Worm (Caenorhabditis elegans) whole organism, L2 larva: ENCODE measurements around the gene srx-68.

Experiments used
- C34F6.9 ChIP-seq: fragments of 150-350 bp; optimal IDR thresholded peaks from 2 replicates; lab custom pipeline; 2014; ENCODE audit warnings: missing biosample characterization, missing genetic modification characterization
- F13H6.1 ChIP-seq: sonication (generic microtip); optimal IDR thresholded peaks from 2 replicates; lab custom pipeline; 2016; ENCODE audit warnings: missing genetic modification characterization, missing compliant biosample characterization
- alr-1 ChIP-seq: fragments of 150-350 bp; optimal IDR thresholded peaks from 2 replicates; lab custom pipeline; 2014; ENCODE audit warnings: missing biosample characterization, missing genetic modification characterization
- ama-1 ChIP-seq: fragments of 150-350 bp; optimal IDR thresholded peaks from 2 replicates; lab custom pipeline; 2018; ENCODE audit warnings: inconsistent platforms
- ceh-16 ChIP-seq: fragments of 150-350 bp; optimal IDR thresholded peaks from 2 replicates; lab custom pipeline; 2014; ENCODE audit warnings: missing biosample characterization, missing genetic modification characterization
- ceh-82 ChIP-seq: fragments of 150-350 bp; optimal IDR thresholded peaks from 2 replicates; lab custom pipeline; 2014; ENCODE audit warnings: missing biosample characterization, missing genetic modification characterization
- crh-2 ChIP-seq: sonication (generic microtip); optimal IDR thresholded peaks from 2 replicates; lab custom pipeline; 2017; ENCODE audit warnings: missing biosample characterization, missing genetic modification characterization
- dmd-4 ChIP-seq: sonication (generic microtip); optimal IDR thresholded peaks from 2 replicates; lab custom pipeline; 2017; ENCODE audit warnings: missing biosample characterization, missing genetic modification characterization
- elt-1 ChIP-seq: fragments of 150-350 bp; optimal IDR thresholded peaks from 2 replicates; lab custom pipeline; 2014; ENCODE audit warnings: missing biosample characterization, missing genetic modification characterization
- elt-3 ChIP-seq: sonication (generic microtip); optimal IDR thresholded peaks from 2 replicates; lab custom pipeline; 2017; ENCODE audit warnings: missing biosample characterization, missing genetic modification characterization
- gmeb-1 ChIP-seq: fragments of 150-350 bp; optimal IDR thresholded peaks from 2 replicates; lab custom pipeline; 2014; ENCODE audit warnings: missing biosample characterization, missing genetic modification characterization
- lin-11 ChIP-seq: fragments of 150-350 bp; sonication (generic microtip); optimal IDR thresholded peaks from 2 replicates; lab custom pipeline; 2014; ENCODE audit warnings: missing biosample characterization, missing genetic modification characterization, inconsistent platforms, mixed read lengths
- lin-13 ChIP-seq: fragments of 150-350 bp; optimal IDR thresholded peaks from 2 replicates; lab custom pipeline; 2014; ENCODE audit warnings: missing biosample characterization, missing genetic modification reagents, missing genetic modification characterization
- lin-39 ChIP-seq: fragments of 150-350 bp; optimal IDR thresholded peaks from 2 replicates; lab custom pipeline; 2014; ENCODE audit warnings: missing biosample characterization, missing genetic modification reagents, missing genetic modification characterization
- mab-5 ChIP-seq: fragments of 150-350 bp; optimal IDR thresholded peaks from 2 replicates; lab custom pipeline; 2014; ENCODE audit warnings: missing biosample characterization, missing genetic modification characterization
- mbf-1 ChIP-seq: sonication (generic microtip); optimal IDR thresholded peaks from 2 replicates; lab custom pipeline; 2017; ENCODE audit warnings: missing biosample characterization, missing genetic modification characterization
- mdl-1 ChIP-seq, 2 experiments: fragments of 150-350 bp in 1 of 2; sonication (generic microtip) in 1 of 2; optimal IDR thresholded peaks; 2 replicates each; lab custom pipeline; 2017; ENCODE audit warnings: missing biosample characterization in 2 of 2, missing genetic modification characterization in 2 of 2
- nhr-10 ChIP-seq: sonication (generic microtip); optimal IDR thresholded peaks from 2 replicates; lab custom pipeline; 2017; ENCODE audit warnings: missing biosample characterization, missing genetic modification characterization
- nhr-12 ChIP-seq: fragments of 150-350 bp; optimal IDR thresholded peaks from 2 replicates; lab custom pipeline; 2014; ENCODE audit warnings: missing biosample characterization, missing genetic modification characterization
- nhr-129 ChIP-seq: fragments of 150-350 bp; optimal IDR thresholded peaks from 2 replicates; lab custom pipeline; 2014; ENCODE audit warnings: missing biosample characterization, missing genetic modification characterization
- nhr-21 ChIP-seq: fragments of 150-350 bp; optimal IDR thresholded peaks from 2 replicates; lab custom pipeline; 2014; ENCODE audit warnings: missing biosample characterization, missing genetic modification characterization
- nhr-237 ChIP-seq: fragments of 150-350 bp; optimal IDR thresholded peaks from 2 replicates; lab custom pipeline; 2014; ENCODE audit warnings: missing biosample characterization, missing genetic modification characterization
- nhr-25 ChIP-seq: fragments of 150-350 bp; sonication (generic microtip); optimal IDR thresholded peaks from 3 replicates; lab custom pipeline; 2014; ENCODE audit warnings: missing biosample characterization, missing genetic modification characterization
- nhr-6 ChIP-seq: fragments of 150-350 bp; optimal IDR thresholded peaks from 2 replicates; lab custom pipeline; 2014; ENCODE audit warnings: missing biosample characterization, missing genetic modification characterization
- skn-1 ChIP-seq: sonication (generic microtip); optimal IDR thresholded peaks from 2 replicates; lab custom pipeline; 2017; ENCODE audit warnings: missing biosample characterization, missing genetic modification characterization
- sma-3 ChIP-seq: sonication (generic microtip); optimal IDR thresholded peaks from 2 replicates; lab custom pipeline; 2016; ENCODE audit warnings: missing genetic modification reagents, missing genetic modification characterization, missing compliant biosample characterization
- sma-9 ChIP-seq, 2 experiments: fragments of 150-350 bp in 1 of 2; sonication (generic microtip) in 1 of 2; optimal IDR thresholded peaks; 2 replicates each; lab custom pipeline; 2014 to 2016; ENCODE audit warnings: missing genetic modification characterization in 2 of 2, mild to moderate bottlenecking in 1 of 2, missing biosample characterization in 1 of 2, missing compliant biosample characterization in 1 of 2, missing genetic modification reagents in 1 of 2, moderate library complexity in 1 of 2
- unc-39 ChIP-seq: fragments of 150-350 bp; optimal IDR thresholded peaks from 2 replicates; lab custom pipeline; 2014; ENCODE audit warnings: missing biosample characterization, missing genetic modification characterization
- unc-55 ChIP-seq: fragments of 150-350 bp; sonication (generic microtip); optimal IDR thresholded peaks from 3 replicates; lab custom pipeline; 2014; ENCODE audit warnings: missing biosample characterization, missing genetic modification reagents, missing genetic modification characterization
- unc-62 ChIP-seq: fragments of 150-350 bp; optimal IDR thresholded peaks from 2 replicates; lab custom pipeline; 2014; ENCODE audit warnings: missing biosample characterization, missing genetic modification reagents, missing genetic modification characterization
- ztf-11 ChIP-seq: sonication (generic microtip); optimal IDR thresholded peaks from 2 replicates; lab custom pipeline; 2017; ENCODE audit warnings: missing biosample characterization, missing genetic modification characterization

srx-68 gene

DNA sequence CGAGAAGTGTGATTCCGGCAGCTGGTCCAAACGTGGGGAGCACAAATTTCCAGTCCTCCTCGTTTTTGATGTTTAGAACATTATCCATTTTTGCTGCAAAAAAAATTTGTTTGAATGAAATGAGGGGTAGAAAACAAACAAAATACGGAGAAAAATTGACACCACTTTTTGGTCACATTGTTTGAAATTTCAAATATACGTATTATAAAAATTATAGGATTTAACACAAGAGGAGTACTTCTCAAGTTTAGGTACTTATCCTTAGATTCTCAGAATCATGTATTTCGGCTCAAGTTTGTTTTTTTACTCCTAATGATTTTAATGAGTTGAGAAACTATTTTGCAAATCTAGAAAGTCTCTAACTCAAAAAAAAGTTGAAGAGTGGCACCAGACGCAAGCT is 20.7 kb upstream of the srx-68 start, which contains the start of gene C17E7.12:
Gene C17E7.12, minus strand, starts transcription at position 101 of the 400 bp plus-strand sequence.
- no peak for TF ChIP-seq crh-2 (tag; lab: Kevin White, UChicago)
- no peak for TF ChIP-seq C34F6.9 (tag; lab: Kevin White, UChicago)
- no peak for TF ChIP-seq unc-62 (GFP tag; lab: Kevin White, UChicago)
- no peak for TF ChIP-seq lin-39
- TF ChIP-seq nhr-237 = no peak
- no peak for TF ChIP-seq mbf-1 (tag; lab: Kevin White, UChicago)
- TF ChIP-seq ceh-82 (tag; lab: Kevin White, UChicago) = no peak
- TF ChIP-seq nhr-12 (tag; lab: Kevin White, UChicago) = no peak

DNA sequence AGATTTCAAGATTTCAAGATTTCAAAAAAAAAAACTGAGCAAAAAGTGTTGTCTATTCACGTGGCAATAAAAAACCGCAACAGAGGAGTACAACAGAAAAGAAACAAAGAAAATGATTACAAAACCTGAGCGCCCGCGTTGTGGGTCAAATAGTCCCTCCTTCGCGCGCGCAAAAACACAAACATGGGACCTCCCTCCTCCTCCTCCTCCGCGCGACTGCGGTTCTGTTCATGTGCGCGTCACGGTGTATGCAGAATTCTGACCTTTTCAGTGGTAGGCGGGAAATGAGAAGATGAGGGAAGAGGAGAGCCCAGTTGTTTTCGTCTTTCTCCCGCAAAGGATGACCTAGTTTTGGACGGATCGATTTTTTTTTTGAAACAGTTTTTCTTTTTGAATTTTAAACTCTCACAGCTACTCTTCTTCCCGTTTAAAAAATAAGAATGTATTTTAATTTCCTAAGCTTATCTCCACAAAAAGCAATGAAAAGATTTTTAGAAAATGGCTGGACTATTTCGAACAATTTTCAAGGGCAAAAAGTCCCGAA is 20.1 kb upstream of the srx-68 start, which contains the start of gene C17E7.4:
Gene C17E7.4, plus strand, starts transcription at position 494 of the 544 bp plus-strand sequence.
- TF ChIP-seq skn-1 (tag; lab: Kevin White, UChicago) = no peak
- TF ChIP-seq ceh-82 (tag; lab: Kevin White, UChicago) = no peak

DNA sequence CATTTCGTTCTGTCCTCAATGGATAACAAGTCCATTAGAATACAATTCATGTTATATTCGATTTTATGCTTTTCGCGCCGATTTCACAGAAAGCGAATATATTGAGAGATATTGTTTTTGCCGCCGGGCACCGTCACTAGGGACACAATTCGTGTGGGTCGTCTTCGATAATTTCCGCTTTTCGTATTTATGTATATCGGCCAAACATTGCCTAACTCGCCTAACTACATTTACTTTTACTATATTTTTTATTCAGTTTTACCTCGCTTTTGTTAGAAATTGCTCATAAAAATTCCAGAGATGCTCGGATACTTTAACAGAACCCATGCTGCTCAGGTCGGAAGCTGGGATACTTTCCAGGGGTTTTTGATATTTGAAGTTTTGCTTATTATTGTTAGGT is 17.9 kb upstream of the srx-68 start, which contains the start of gene sre-9:
Gene sre-9, plus strand, starts transcription at position 301 of the 400 bp plus-strand sequence.
- TF ChIP-seq unc-55 (GFP tag; lab: Kevin White, UChicago) (no peak), sma-3 (GFP tag; lab: Kevin White, UChicago) (no peak), mab-5 (tag; lab: Kevin White, UChicago) (no peak), crh-2 (tag; lab: Kevin White, UChicago) (no peak), nhr-10 (tag; lab: Kevin White, UChicago) (no peak), ceh-16 (tag; lab: Kevin White, UChicago) (no peak), ceh-82 (tag; lab: Kevin White, UChicago) (no peak), unc-39 (tag; lab: Kevin White, UChicago) (no peak), elt-1 (tag; lab: Kevin White, UChicago) (no peak), nhr-25 (no peak), nhr-12 (tag; lab: Kevin White, UChicago) (no peak), alr-1 (tag; lab: Kevin White, UChicago) (no peak), mdl-1 (tag; optimal IDR thresholded peaks at IDR 0.05; lab: Kevin White, UChicago) (no peak), elt-3 (tag; lab: Kevin White, UChicago) (no peak), lin-39 (no peak), nhr-21 (tag; lab: Kevin White, UChicago) (no peak), nhr-6 (tag; lab: Kevin White, UChicago) (no peak), lin-13 (GFP tag; lab: Kevin White, UChicago) (no peak)

DNA sequence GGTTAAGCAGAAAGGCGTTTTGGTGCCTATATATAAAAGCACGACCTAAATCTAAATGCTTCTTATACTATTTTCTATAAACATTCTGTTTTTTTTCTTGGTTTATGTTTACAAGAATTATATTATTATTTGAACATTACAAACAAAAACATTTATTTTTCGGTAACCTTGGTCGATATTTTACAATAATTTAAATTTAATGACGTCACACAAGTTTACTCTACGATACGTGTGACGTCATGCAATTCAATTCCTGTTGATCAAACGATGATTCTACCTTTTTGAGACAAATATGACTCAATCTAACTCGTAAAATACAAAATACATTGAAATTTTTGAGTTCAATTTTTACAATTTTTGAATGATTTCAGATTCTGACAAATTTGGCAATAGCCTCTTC is 16.6 kb upstream of the srx-68 start:
- TF ChIP-seq nhr-129 (tag; lab: Kevin White, UChicago) (no peak), nhr-237 (no peak), mab-5 (tag; lab: Kevin White, UChicago) (no peak), nhr-21 (tag; lab: Kevin White, UChicago) (no peak), gmeb-1 (no peak)

DNA sequence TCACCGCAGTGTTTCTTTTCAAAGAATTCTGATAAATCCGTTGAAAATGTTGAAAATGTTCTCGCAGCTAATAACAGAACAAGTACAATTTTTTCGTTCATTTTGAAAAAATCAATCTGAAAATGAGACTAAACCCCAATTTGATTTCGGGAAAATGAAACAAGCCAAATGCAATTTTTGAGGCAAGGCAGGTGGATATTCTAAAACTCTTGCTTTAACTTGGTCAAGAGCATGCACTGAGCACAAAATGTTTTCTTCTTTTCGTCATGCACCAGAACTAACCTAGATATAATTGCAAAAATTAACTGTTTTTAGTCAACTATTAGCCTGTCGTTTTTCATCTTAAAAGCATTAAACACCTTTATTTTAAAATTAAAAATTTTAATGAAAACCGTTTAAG is 12.5 kb upstream of the srx-68 start, which contains the start of gene irld-22:
Gene irld-22, minus strand, starts transcription at position 101 of the 400 bp plus-strand sequence.
- no peak for TF ChIP-seq dmd-4

DNA sequence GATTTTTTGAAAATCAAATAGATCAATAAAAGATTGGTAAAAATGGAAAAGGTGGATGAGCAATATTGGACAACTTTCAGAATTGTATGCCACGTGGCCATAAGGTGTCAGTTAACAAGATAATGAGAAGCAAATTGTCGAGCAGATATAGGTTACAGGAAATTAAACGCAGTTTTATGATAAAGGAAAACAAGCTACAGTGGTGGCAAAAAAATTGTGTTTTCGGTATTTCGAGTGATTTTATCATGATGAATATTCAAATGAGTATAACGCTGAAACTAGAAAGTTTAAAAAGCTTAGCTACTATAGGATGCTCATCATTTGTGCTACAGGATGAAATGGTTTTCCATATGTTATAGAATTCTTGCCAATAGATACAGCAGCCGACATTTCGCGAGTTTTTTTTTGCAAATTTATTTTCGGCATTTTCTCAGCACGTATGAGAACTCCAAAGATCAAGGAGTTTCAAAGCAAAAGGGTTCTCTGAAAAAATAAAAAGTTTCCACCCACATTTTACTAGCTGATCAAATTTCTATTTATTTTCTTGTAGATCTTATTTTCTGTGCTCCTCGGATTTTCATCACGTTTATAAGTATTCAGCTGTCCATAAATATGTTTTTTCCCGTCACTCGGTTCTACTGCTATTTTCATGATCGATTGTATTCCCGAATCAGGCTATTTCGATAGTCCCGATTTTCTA is 10.0 kb upstream of the srx-68 start, which contains the start of the genes str-229 and srh-190:
Gene str-229, minus strand, starts transcription at position 101 of the 700 bp plus-strand sequence.
Gene srh-190, plus strand, starts transcription at position 650 of the 700 bp plus-strand sequence.
- no peak for TF ChIP-seq ztf-11 (tag; lab: Kevin White, UChicago)
- TF ChIP-seq dmd-4 = no peak
- TF ChIP-seq nhr-10 (tag; lab: Kevin White, UChicago) = no peak
- TF ChIP-seq mbf-1 (tag; lab: Kevin White, UChicago) = no peak

DNA sequence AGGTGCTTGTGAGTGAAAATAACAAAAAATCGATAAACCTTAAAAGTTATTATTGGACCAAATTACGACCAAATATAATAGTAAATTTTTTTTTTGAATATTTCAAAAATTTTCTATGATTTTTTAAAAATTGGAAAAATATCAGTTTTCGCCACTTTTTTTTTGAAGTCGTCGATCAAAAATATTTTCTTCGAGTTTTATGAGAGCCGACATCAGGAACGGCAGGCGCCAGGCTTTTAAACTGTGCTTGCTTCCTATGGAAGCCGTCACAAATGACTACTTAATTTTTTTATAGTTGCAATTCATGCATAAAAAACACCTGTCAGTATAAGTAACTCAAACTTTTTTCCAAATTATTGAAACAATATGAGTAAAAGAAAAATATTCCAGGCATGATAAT is 9.1 kb upstream of the srx-68 start:
- no peak for TF ChIP-seq elt-3 (tag; lab: Kevin White, UChicago)
- no peak for TF ChIP-seq unc-62 (GFP tag; lab: Kevin White, UChicago)
- TF ChIP-seq lin-13 (GFP tag; lab: Kevin White, UChicago) = no peak
- TF ChIP-seq ama-1 = no peak
- TF ChIP-seq F13H6.1 = no peak
- TF ChIP-seq ceh-16 (tag; lab: Kevin White, UChicago) = no peak
- no peak for TF ChIP-seq lin-11 (tag; lab: Kevin White, UChicago)
- TF ChIP-seq crh-2 (tag; lab: Kevin White, UChicago) = no peak
- TF ChIP-seq nhr-129 (tag; lab: Kevin White, UChicago) = no peak
- TF ChIP-seq ztf-11 (tag; lab: Kevin White, UChicago) = no peak
- no peak for TF ChIP-seq nhr-237
- no peak for TF ChIP-seq sma-9 (GFP tag; optimal IDR thresholded peaks at IDR 0.05; lab: Kevin White, UChicago)
- TF ChIP-seq sma-9 (tag; optimal IDR thresholded peaks at IDR 0.05; lab: Kevin White, UChicago) = no peak
